Fruit fly (Drosophila melanogaster) whole organism, embryonic: ENCODE measurements around the gene CG18281.

Source experiments
- Aef1 ChIP-seq: fragments of 200-800 bp; sonication (Bioruptor generic); IDR thresholded peaks from 3 replicates; pipeline ENCODE4 v1.3.6; 2022; ENCODE audit warnings: missing biosample characterization, missing genetic modification characterization
- Blimp-1 ChIP-seq: fragments of 200-800 bp; sonication (Bioruptor generic); optimal IDR thresholded peaks from 3 replicates; lab custom pipeline; 2018; ENCODE audit warnings: missing biosample characterization, missing genetic modification characterization, mild to moderate bottlenecking, moderate library complexity, missing genetic modification reagents
- CG10654 ChIP-seq: fragments of 200-800 bp; sonication (Bioruptor generic); optimal IDR thresholded peaks from 2 replicates; lab custom pipeline; 2016; ENCODE audit warnings: missing biosample characterization, missing genetic modification characterization
- CG10979 ChIP-seq: fragments of 200-800 bp; sonication (Bioruptor generic); optimal IDR thresholded peaks from 2 replicates; lab custom pipeline; 2018; ENCODE audit warnings: missing biosample characterization, mild to moderate bottlenecking, missing genetic modification characterization, moderate library complexity
- CG11456 ChIP-seq: fragments of 200-800 bp; sonication (Bioruptor generic); IDR thresholded peaks from 3 replicates; pipeline ENCODE4 v1.3.6; 2022; ENCODE audit warnings: missing biosample characterization, missing genetic modification characterization
- CG12391 ChIP-seq: fragments of 200-800 bp; sonication (Bioruptor generic); optimal IDR thresholded peaks from 3 replicates; lab custom pipeline; 2018; ENCODE audit warnings: missing biosample characterization, mild to moderate bottlenecking, missing genetic modification characterization, moderate library complexity
- CG15696 ChIP-seq: fragments of 200-800 bp; sonication (Bioruptor generic); optimal IDR thresholded peaks from 2 replicates; lab custom pipeline; 2019; ENCODE audit warnings: missing biosample characterization, mild to moderate bottlenecking, missing genetic modification characterization, moderate library complexity
- CG17385 ChIP-seq: fragments of 200-800 bp; sonication (Bioruptor generic); optimal IDR thresholded peaks from 3 replicates; lab custom pipeline; 2018; ENCODE audit warnings: missing biosample characterization, mild to moderate bottlenecking, missing genetic modification characterization
- CG17568 ChIP-seq: fragments of 200-800 bp; sonication (Bioruptor generic); optimal IDR thresholded peaks from 2 replicates; lab custom pipeline; 2018; ENCODE audit warnings: missing biosample characterization, mild to moderate bottlenecking, missing genetic modification characterization, moderate library complexity
- CG17612 ChIP-seq: fragments of 200-800 bp; sonication (Bioruptor generic); IDR thresholded peaks from 2 replicates; pipeline ENCODE4 v1.3.6; 2022; ENCODE audit warnings: missing biosample characterization, missing genetic modification characterization
- CG17912 ChIP-seq: fragments of 200-800 bp; sonication (Bioruptor generic); optimal IDR thresholded peaks from 2 replicates; lab custom pipeline; 2018; ENCODE audit warnings: missing biosample characterization, mild to moderate bottlenecking, missing genetic modification characterization
- CG18011 ChIP-seq: fragments of 200-800 bp; sonication (Bioruptor generic); optimal IDR thresholded peaks from 2 replicates; lab custom pipeline; 2017; ENCODE audit warnings: missing biosample characterization, missing genetic modification characterization, mild to moderate bottlenecking, moderate library complexity, missing genotype
- CG2202 ChIP-seq: fragments of 200-800 bp; sonication (Bioruptor generic); optimal IDR thresholded peaks from 2 replicates; lab custom pipeline; 2018; ENCODE audit warnings: missing biosample characterization, mild to moderate bottlenecking, missing genetic modification characterization
- CG2678 ChIP-seq: fragments of 200-800 bp; sonication (Bioruptor generic); optimal IDR thresholded peaks from 3 replicates; lab custom pipeline; 2019; ENCODE audit warnings: missing biosample characterization, mild to moderate bottlenecking, missing genetic modification characterization, moderate library complexity
- CG2712 ChIP-seq: fragments of 200-800 bp; optimal IDR thresholded peaks from 3 replicates; lab custom pipeline; 2019; ENCODE audit warnings: missing biosample characterization, mild to moderate bottlenecking, missing genetic modification characterization, moderate library complexity
- CG3726 ChIP-seq: fragments of 200-800 bp; sonication (Bioruptor generic); IDR thresholded peaks from 3 replicates; pipeline ENCODE4, ENCODE4 v1.3.6; 2022; ENCODE audit warnings: missing biosample characterization, missing genetic modification characterization
- CG3838 ChIP-seq: fragments of 200-800 bp; sonication (Bioruptor generic); optimal IDR thresholded peaks from 3 replicates; lab custom pipeline; 2016; ENCODE audit warnings: missing biosample characterization, missing genetic modification characterization
- CG6272 ChIP-seq: fragments of 200-800 bp; sonication (Bioruptor generic); IDR thresholded peaks from 2 replicates; pipeline ENCODE4 v1.3.6; 2022; ENCODE audit warnings: missing biosample characterization, missing genetic modification characterization
- CG7928 ChIP-seq: fragments of 200-800 bp; sonication (Bioruptor generic); optimal IDR thresholded peaks from 2 replicates; lab custom pipeline; 2017; ENCODE audit warnings: missing biosample characterization, mild to moderate bottlenecking, missing genetic modification characterization
- CG8281 ChIP-seq: fragments of 200-800 bp; sonication (Bioruptor generic); optimal IDR thresholded peaks from 2 replicates; lab custom pipeline; 2018; ENCODE audit warnings: missing biosample characterization, mild to moderate bottlenecking, missing genetic modification characterization, moderate library complexity
- CG9437 ChIP-seq: fragments of 200-800 bp; sonication (Bioruptor generic); optimal IDR thresholded peaks from 2 replicates; lab custom pipeline; 2018; ENCODE audit warnings: missing biosample characterization, mild to moderate bottlenecking, missing genetic modification characterization
- Deaf1 ChIP-seq: fragments of 200-800 bp; optimal IDR thresholded peaks from 3 replicates; lab custom pipeline; 2019; ENCODE audit warnings: missing biosample characterization, mild to moderate bottlenecking, missing genetic modification characterization, moderate library complexity
- Dip3 ChIP-seq: fragments of 200-800 bp; sonication (Bioruptor generic); optimal IDR thresholded peaks from 3 replicates; lab custom pipeline; 2016; ENCODE audit warnings: missing biosample characterization, missing genetic modification characterization
- Dll ChIP-seq: fragments of 200-800 bp; sonication (Bioruptor generic); IDR thresholded peaks from 4 replicates; pipeline ENCODE4 v1.3.6; 2022; ENCODE audit warnings: missing biosample characterization, missing genetic modification characterization; ENCODE audit not compliant: partially characterized antibody
- Elba2 ChIP-seq: fragments of 200-800 bp; sonication (Bioruptor generic); optimal IDR thresholded peaks from 3 replicates; lab custom pipeline; 2016; ENCODE audit warnings: missing biosample characterization, missing genetic modification characterization
- HHEX ChIP-seq: fragments of 200-800 bp; sonication (Bioruptor generic); optimal IDR thresholded peaks from 3 replicates; lab custom pipeline; 2017; ENCODE audit warnings: missing biosample characterization, mild to moderate bottlenecking, missing genetic modification characterization, missing genetic modification reagents
- Jarid2 ChIP-seq: fragments of 200-800 bp; sonication (Bioruptor generic); optimal IDR thresholded peaks from 3 replicates; lab custom pipeline; 2017; ENCODE audit warnings: mild to moderate bottlenecking, missing biosample characterization, missing genetic modification reagents, missing genetic modification characterization
- Spps ChIP-seq: fragments of 200-800 bp; sonication (Bioruptor generic); optimal IDR thresholded peaks from 2 replicates; lab custom pipeline; 2018; ENCODE audit warnings: missing biosample characterization, mild to moderate bottlenecking, missing genetic modification characterization
- Sry-δ ChIP-seq: fragments of 200-800 bp; sonication (Bioruptor generic); optimal IDR thresholded peaks from 2 replicates; lab custom pipeline; 2016; ENCODE audit warnings: missing biosample characterization, missing genetic modification characterization
- Vsx1 ChIP-seq: fragments of 200-800 bp; sonication (Bioruptor generic); optimal IDR thresholded peaks from 2 replicates; lab custom pipeline; 2017; ENCODE audit warnings: missing biosample characterization, mild to moderate bottlenecking, missing genetic modification characterization, missing genetic modification reagents
- aop ChIP-seq: fragments of 200-800 bp; sonication (Bioruptor generic); IDR thresholded peaks from 2 replicates; pipeline ENCODE4 v1.3.6; 2022; ENCODE audit warnings: missing biosample characterization, missing genetic modification characterization
- bowl ChIP-seq: fragments of 200-800 bp; sonication (Bioruptor generic); IDR thresholded peaks from 2 replicates; pipeline ENCODE4 v1.3.6; 2022; ENCODE audit warnings: missing biosample characterization, missing genetic modification characterization
- chm ChIP-seq: fragments of 200-800 bp; sonication (Bioruptor generic); IDR thresholded peaks from 2 replicates; pipeline ENCODE4 v1.3.6; 2022; ENCODE audit warnings: missing biosample characterization, missing genetic modification characterization
- ci ChIP-seq: fragments of 200-800 bp; sonication (Bioruptor generic); IDR thresholded peaks from 3 replicates; pipeline ENCODE4 v1.3.6; 2022; ENCODE audit warnings: missing biosample characterization, missing genetic modification characterization
- dan ChIP-seq: fragments of 200-800 bp; sonication (Bioruptor generic); IDR thresholded peaks from 2 replicates; pipeline ENCODE4 v1.3.6; 2022; ENCODE audit warnings: missing biosample characterization, missing genetic modification characterization
- emc ChIP-seq: fragments of 200-800 bp; sonication (Bioruptor generic); optimal IDR thresholded peaks from 2 replicates; lab custom pipeline; 2016; ENCODE audit warnings: missing biosample characterization, missing genetic modification characterization
- hkb ChIP-seq, 2 experiments: fragments of 200-800 bp in 1 of 2; fragments of >200 bp in 1 of 2; sonication (Bioruptor generic) in 1 of 2; IDR thresholded peaks in 1 of 2; optimal IDR thresholded peaks in 1 of 2; 2 replicates each; pipeline versions ENCODE4 v1.3.6 to Lab custom; 2017 to 2022; ENCODE audit warnings: missing biosample characterization in 1 of 2, missing genetic modification characterization in 1 of 2
- jumu ChIP-seq: fragments of 200-800 bp; sonication (Bioruptor generic); optimal IDR thresholded peaks from 3 replicates; lab custom pipeline; 2016; ENCODE audit warnings: missing biosample characterization, missing genetic modification characterization
- ken ChIP-seq: fragments of 200-800 bp; sonication (Bioruptor generic); IDR thresholded peaks from 3 replicates; pipeline ENCODE4 v1.3.6; 2022; ENCODE audit warnings: missing biosample characterization, missing genetic modification characterization
- lilli ChIP-seq: fragments of 200-800 bp; sonication (Bioruptor generic); optimal IDR thresholded peaks from 3 replicates; lab custom pipeline; 2016; ENCODE audit warnings: missing biosample characterization, missing genetic modification characterization
- lola ChIP-seq, 3 experiments: fragments of >200 bp in 2 of 3; fragments of 200-800 bp in 1 of 3; sonication (Bioruptor generic) in 1 of 3; optimal IDR thresholded peaks; 2 replicates each; lab custom pipeline; 2017 to 2019; ENCODE audit warnings: missing biosample characterization in 3 of 3, missing genetic modification characterization in 3 of 3, mild to moderate bottlenecking in 1 of 3, moderate library complexity in 1 of 3
- luna ChIP-seq: fragments of 200-800 bp; sonication (Bioruptor generic); optimal IDR thresholded peaks from 2 replicates; lab custom pipeline; 2016; ENCODE audit warnings: missing biosample characterization, missing genetic modification characterization
- nom ChIP-seq: fragments of 200-800 bp; sonication (Bioruptor generic); optimal IDR thresholded peaks from 2 replicates; lab custom pipeline; 2017; ENCODE audit warnings: missing biosample characterization, missing genetic modification characterization, mild to moderate bottlenecking, moderate library complexity, missing genetic modification reagents
- odd ChIP-seq: fragments of 200-800 bp; sonication (Bioruptor generic); optimal IDR thresholded peaks from 2 replicates; lab custom pipeline; 2017; ENCODE audit warnings: missing biosample characterization, mild to moderate bottlenecking, missing genetic modification characterization
- pho ChIP-seq: fragments of 200-800 bp; sonication (Bioruptor generic); optimal IDR thresholded peaks from 2 replicates; lab custom pipeline; 2016; ENCODE audit warnings: missing biosample characterization, missing genetic modification characterization
- phol ChIP-seq: fragments of 200-800 bp; sonication (Bioruptor generic); optimal IDR thresholded peaks from 3 replicates; lab custom pipeline; 2018; ENCODE audit warnings: missing biosample characterization, mild to moderate bottlenecking, missing genetic modification characterization, moderate library complexity
- sisA ChIP-seq: fragments of 200-800 bp; sonication (Bioruptor generic); IDR thresholded peaks from 2 replicates; pipeline ENCODE4 v1.3.6; 2022; ENCODE audit warnings: missing biosample characterization, missing genetic modification characterization
- sob ChIP-seq: fragments of 200-800 bp; sonication (Bioruptor generic); IDR thresholded peaks from 2 replicates; pipeline ENCODE4 v1.3.6; 2022; ENCODE audit warnings: missing biosample characterization, missing genetic modification characterization
- tna ChIP-seq: fragments of 200-800 bp; sonication (Bioruptor generic); IDR thresholded peaks from 2 replicates; pipeline ENCODE4 v1.3.6; 2022; ENCODE audit warnings: missing biosample characterization, missing genetic modification characterization; ENCODE audit not compliant: partially characterized antibody
- zfh2 ChIP-seq: fragments of 200-800 bp; sonication (Bioruptor generic); optimal IDR thresholded peaks from 2 replicates; lab custom pipeline; 2016; ENCODE audit warnings: missing biosample characterization, missing genetic modification characterization

CG18281 gene

dm6 chr3L:20474789-20475208, 24.8 kb upstream of the CG18281 start (continued):
- peak; percentile 48 for TF ChIP-seq Jarid2 (GFP tag; lab: Kevin White, UChicago)
- no peak for TF ChIP-seq ken (GFP tag; lab: Robert Waterston, UW)
- TF ChIP-seq dan (GFP tag; lab: Robert Waterston, UW) = no peak
- TF ChIP-seq CG3838 (GFP tag; lab: Kevin White, UChicago) = no peak
- TF ChIP-seq CG2712 (tag; lab: Kevin White, UChicago) = peak; percentile 85
- peak; percentile 86 for TF ChIP-seq HHEX
- peak; percentile 53 for TF ChIP-seq Vsx1
- peak; percentile 75 for TF ChIP-seq CG6272
- peak; percentile 54 for TF ChIP-seq emc (GFP tag; lab: Kevin White, UChicago)
- TF ChIP-seq odd (GFP tag; lab: Kevin White, UChicago) = peak; percentile 81
- TF ChIP-seq CG10979 (tag; lab: Kevin White, UChicago) = peak; percentile 71
- peak; percentile 36 for TF ChIP-seq Elba2 (GFP tag; lab: Kevin White, UChicago)
- no peak for TF ChIP-seq Aef1 (GFP tag; lab: Robert Waterston, UW)
- TF ChIP-seq zfh2 (GFP tag; lab: Kevin White, UChicago) = peak; percentile 90
- TF ChIP-seq CG2678 (tag; lab: Kevin White, UChicago) = peak; percentile 89
- peak in 1 of 3 experiments; percentile 69 for TF ChIP-seq lola (GFP tag; optimal IDR thresholded peaks at IDR 0.05; lab: Kevin White, UChicago)
- peak; percentile 77 for TF ChIP-seq Blimp-1 (GFP tag; lab: Kevin White, UChicago)
- no peak for TF ChIP-seq hkb (optimal IDR thresholded peaks at IDR 0.05; lab: Kevin White, UChicago)
- TF ChIP-seq hkb (GFP tag; IDR thresholded peaks at IDR 0.05; lab: Robert Waterston, UW) = no peak
- peak; percentile 77 for TF ChIP-seq CG9437 (GFP tag; lab: Kevin White, UChicago)
- no peak for TF ChIP-seq CG11456 (GFP tag; lab: Robert Waterston, UW)
- TF ChIP-seq nom = peak; percentile 51
- TF ChIP-seq luna = peak; percentile 87
- no peak for TF ChIP-seq chm (GFP tag; lab: Robert Waterston, UW)
- TF ChIP-seq aop (GFP tag; lab: Robert Waterston, UW) = no peak
- no peak for TF ChIP-seq Dll (GFP tag; lab: Robert Waterston, UW)
- peak; percentile 70 for TF ChIP-seq CG17568 (GFP tag; lab: Kevin White, UChicago)
- TF ChIP-seq CG15696 (tag; lab: Kevin White, UChicago) = peak; percentile 70
- peak; percentile 80 for TF ChIP-seq CG17385 (GFP tag; lab: Kevin White, UChicago)
- no peak for TF ChIP-seq tna (GFP tag; lab: Robert Waterston, UW)
- peak; percentile 43 for TF ChIP-seq Spps (tag; lab: Kevin White, UChicago)
- peak; percentile 82 for TF ChIP-seq phol
- TF ChIP-seq CG17612 = no peak
- peak; percentile 89 for TF ChIP-seq CG12391
- TF ChIP-seq sisA (GFP tag; lab: Robert Waterston, UW) = no peak
- peak; percentile 90 for TF ChIP-seq pho (GFP tag; lab: Kevin White, UChicago)
- TF ChIP-seq bowl (GFP tag; lab: Robert Waterston, UW) = no peak
- TF ChIP-seq CG3726 = no peak
- TF ChIP-seq sob (GFP tag; lab: Robert Waterston, UW) = no peak
- peak; percentile 94 for TF ChIP-seq lilli (GFP tag; lab: Kevin White, UChicago)
- peak; percentile 76 for TF ChIP-seq CG18011 (GFP tag; lab: Kevin White, UChicago)
- TF ChIP-seq jumu = peak; percentile 87
- TF ChIP-seq CG8281 (tag; lab: Kevin White, UChicago) = peak; percentile 62
- TF ChIP-seq ci = no peak
- peak; percentile 88 for TF ChIP-seq CG10654 (GFP tag; lab: Kevin White, UChicago)
- TF ChIP-seq Deaf1 (tag; lab: Kevin White, UChicago) = peak; percentile 62
- peak; percentile 48 for TF ChIP-seq Sry-δ (GFP tag; lab: Kevin White, UChicago)
- peak; percentile 60 for TF ChIP-seq CG7928
- peak; percentile 78 for TF ChIP-seq CG17912
- peak; percentile 88 for TF ChIP-seq Dip3
- peak; percentile 51 for TF ChIP-seq CG2202 (tag; lab: Kevin White, UChicago)
